Worm (Caenorhabditis elegans): ENCODE measurements around the gene fbxb-85.
"Not testable (repeated sequence)": the region's sequence is repeated elsewhere in the genome, so short reads cannot be mapped to it uniquely, and the experiment has no call there.

fbxb-85 gene

ce11 chrIII:10806821-10807220 is 41.9 kb downstream of the fbxb-85 start:
- TF ChIP-seq K11D2.4 (GFP tag; IDR thresholded peaks at IDR 0.05) = no peak
- TF ChIP-seq cebp-1 (GFP tag; IDR thresholded peaks at IDR 0.05) = peak; percentile 73; the same call in 1 of the 2 replicates
- peak; percentile 94 for TF ChIP-seq cebp-1 (tag; optimal IDR thresholded peaks at IDR 0.05)

DNA sequence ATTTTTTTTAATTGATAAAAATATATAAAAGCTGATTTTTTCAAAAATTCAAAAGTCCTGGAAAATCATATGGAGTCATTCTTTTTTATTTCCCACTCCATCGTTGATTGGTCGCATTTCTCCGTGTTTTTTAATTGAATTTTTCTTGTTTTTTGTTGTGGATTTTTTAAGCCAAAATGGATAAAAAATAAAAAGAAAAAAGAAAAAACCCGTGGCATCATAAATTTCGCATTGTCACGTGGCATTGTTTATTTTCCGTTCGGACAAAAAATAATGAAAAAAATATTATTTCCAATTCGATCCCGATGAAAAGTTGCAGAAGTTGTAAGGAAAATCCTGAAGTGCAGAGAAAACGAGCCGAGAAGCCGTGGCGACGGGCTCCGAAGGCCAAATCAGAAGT is 43.1 kb downstream of the fbxb-85 start, which contains the start of gene klp-7:
TSS of gene klp-7 (plus strand) at position 301 of the 400 bp plus-strand sequence.
- not testable (repeated sequence) for TF ChIP-seq ztf-6 (GFP tag; IDR thresholded peaks at IDR 0.05); dox-1 (GFP tag; IDR thresholded peaks at IDR 0.05); cebp-1 (GFP tag; IDR thresholded peaks at IDR 0.05); cebp-1 (tag; optimal IDR thresholded peaks at IDR 0.05)

DNA sequence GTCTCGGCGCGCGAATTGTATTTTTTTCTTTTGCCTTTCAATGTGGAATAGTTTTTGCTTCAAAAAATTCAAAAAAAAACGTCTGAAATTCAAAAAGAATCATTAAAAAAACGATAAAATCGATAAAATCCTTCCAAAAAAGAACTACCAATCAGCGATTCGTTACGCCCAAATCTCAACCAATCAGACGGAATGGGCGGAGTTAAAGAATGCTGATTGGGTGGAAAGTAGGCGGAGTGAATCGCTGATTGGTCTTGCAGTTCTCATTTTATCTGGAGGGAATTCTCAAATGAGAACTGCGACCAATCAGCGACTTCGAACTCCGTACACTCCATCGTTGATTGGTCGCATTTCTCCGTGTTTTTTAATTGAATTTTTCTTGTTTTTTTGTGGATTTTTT is 43.6 kb downstream of the fbxb-85 start:
- no peak for TF ChIP-seq ceh-100 (GFP tag; IDR thresholded peaks at IDR 0.05)
- no peak for TF ChIP-seq Y95B8A.8 (GFP tag; IDR thresholded peaks at IDR 0.05)
- TF ChIP-seq bed-2 (GFP tag; IDR thresholded peaks at IDR 0.05) = no peak
- TF ChIP-seq attf-6 (GFP tag; IDR thresholded peaks at IDR 0.05) = no peak
- TF ChIP-seq Y53F4B.3 (GFP tag; IDR thresholded peaks at IDR 0.05) = no peak
- TF ChIP-seq madf-8 (GFP tag; conservative IDR thresholded peaks at IDR 0.05) = no peak
- TF ChIP-seq ztf-28 (GFP tag; IDR thresholded peaks at IDR 0.05) = no peak
- TF ChIP-seq pha-4 (tag; optimal IDR thresholded peaks at IDR 0.05) = no peak
- TF ChIP-seq egl-18 (GFP tag; IDR thresholded peaks at IDR 0.05) = no peak
- TF ChIP-seq snpc-1.1 (tag; optimal IDR thresholded peaks at IDR 0.05; ENCODE audit: insufficient read depth) = no peak
- no peak for TF ChIP-seq attf-3 (GFP tag; conservative IDR thresholded peaks at IDR 0.05)
- no peak for TF ChIP-seq ekl-4 (GFP tag; IDR thresholded peaks at IDR 0.05)
- no peak for TF ChIP-seq lin-54 (GFP tag; optimal IDR thresholded peaks at IDR 0.05)

- TF ChIP-seq egl-18 (GFP tag; IDR thresholded peaks at IDR 0.05) = no peak
- TF ChIP-seq C17E4.6 (GFP tag; IDR thresholded peaks at IDR 0.05) = no peak
- no peak for TF ChIP-seq unc-130 (GFP tag; optimal IDR thresholded peaks at IDR 0.05)
- no peak for TF ChIP-seq him-1 (tag; optimal IDR thresholded peaks at IDR 0.05)
- TF ChIP-seq snpc-1.3 (tag; optimal IDR thresholded peaks at IDR 0.05; ENCODE audit: insufficient read depth) = no peak
- no peak for TF ChIP-seq F57A8.1 (GFP tag; optimal IDR thresholded peaks at IDR 0.05)
- TF ChIP-seq ceh-91 (GFP tag; IDR thresholded peaks at IDR 0.05) = no peak
- no peak for TF ChIP-seq ztf-22 (GFP tag; optimal IDR thresholded peaks at IDR 0.05)
- no peak for TF ChIP-seq K12H6.12 (tag; optimal IDR thresholded peaks at IDR 0.05)
- no peak for TF ChIP-seq F10E7.11 (tag; optimal IDR thresholded peaks at IDR 0.05)
- no peak for TF ChIP-seq snpc-4 (GFP tag; optimal IDR thresholded peaks at IDR 0.05)
- TF ChIP-seq snpc-4 (tag; optimal IDR thresholded peaks at IDR 0.05) = no peak
- TF ChIP-seq aptf-3 (GFP tag; IDR thresholded peaks at IDR 0.05) = no peak
- TF ChIP-seq dpff-1 (tag; optimal IDR thresholded peaks at IDR 0.05) = no peak
- no peak for TF ChIP-seq D2030.7 (GFP tag; IDR thresholded peaks at IDR 0.05)
- no peak for TF ChIP-seq repo-1 (tag; optimal IDR thresholded peaks at IDR 0.05)
- no peak for TF ChIP-seq madf-3 (GFP tag; IDR thresholded peaks at IDR 0.05)
- TF ChIP-seq cebp-1 (GFP tag; IDR thresholded peaks at IDR 0.05) = no peak
- TF ChIP-seq cebp-1 (tag; optimal IDR thresholded peaks at IDR 0.05) = no peak
Observed at ce11 chrIII:10802032-10802431, 46.7 kb downstream of the fbxb-85 start, which contains the start of gene K11D9.3. K11D9.3 (minus strand) TSS chrIII:10802212.

Measured in whole organism, young adult.